Fruit fly (Drosophila melanogaster) whole organism, embryonic: ENCODE measurements around the gene dib.

Source experiments
- ATbp ChIP-seq: fragments of 200-800 bp; sonication (Bioruptor generic); optimal IDR thresholded peaks from 2 replicates; lab custom pipeline; 2017; ENCODE audit warnings: missing biosample characterization, mild to moderate bottlenecking, missing genetic modification characterization, missing genetic modification reagents
- Atf-2 ChIP-seq: fragments of 200-800 bp; sonication (Bioruptor generic); optimal IDR thresholded peaks from 2 replicates; lab custom pipeline; 2016; ENCODE audit warnings: missing biosample characterization, missing genetic modification characterization
- Bteb2 ChIP-seq: fragments of 200-800 bp; sonication (Bioruptor generic); optimal IDR thresholded peaks from 2 replicates; lab custom pipeline; 2016; ENCODE audit warnings: missing biosample characterization, missing genetic modification characterization
- CG10431 ChIP-seq: fragments of 200-800 bp; sonication (Bioruptor generic); optimal IDR thresholded peaks from 3 replicates; lab custom pipeline; 2018; ENCODE audit warnings: missing biosample characterization, mild to moderate bottlenecking, missing genetic modification characterization
- CG10543 ChIP-seq: fragments of 200-800 bp; sonication (Bioruptor generic); optimal IDR thresholded peaks from 3 replicates; lab custom pipeline; 2017; ENCODE audit warnings: missing biosample characterization, mild to moderate bottlenecking, missing genetic modification characterization, moderate library complexity
- CG13424 ChIP-seq: fragments of 200-800 bp; sonication (Bioruptor generic); optimal IDR thresholded peaks from 2 replicates; lab custom pipeline; 2019; ENCODE audit warnings: missing biosample characterization, mild to moderate bottlenecking, missing genetic modification characterization, moderate library complexity
- CG18476 ChIP-seq: fragments of 200-800 bp; sonication (Bioruptor generic); optimal IDR thresholded peaks from 2 replicates; lab custom pipeline; 2016; ENCODE audit warnings: missing biosample characterization, mild to moderate bottlenecking, missing genetic modification characterization
- CG18619 ChIP-seq: fragments of 200-800 bp; sonication (Bioruptor generic); optimal IDR thresholded peaks from 3 replicates; lab custom pipeline; 2017; ENCODE audit warnings: missing biosample characterization, mild to moderate bottlenecking, missing genetic modification characterization
- CG2199 ChIP-seq: fragments of 200-800 bp; sonication (Bioruptor generic); IDR thresholded peaks from 3 replicates; pipeline ENCODE4 v1.3.6; 2022; ENCODE audit warnings: missing biosample characterization, missing genetic modification characterization
- CG4282 ChIP-seq: fragments of 200-800 bp; sonication (Bioruptor generic); optimal IDR thresholded peaks from 2 replicates; lab custom pipeline; 2016; ENCODE audit warnings: missing biosample characterization, missing genetic modification characterization
- CG4707 ChIP-seq: fragments of 200-800 bp; sonication (Bioruptor generic); optimal IDR thresholded peaks from 2 replicates; lab custom pipeline; 2018; ENCODE audit warnings: missing biosample characterization, mild to moderate bottlenecking, missing genetic modification characterization, moderate library complexity
- CG5180 ChIP-seq: fragments of 200-800 bp; sonication (Bioruptor generic); optimal IDR thresholded peaks from 3 replicates; lab custom pipeline; 2017; ENCODE audit warnings: missing biosample characterization, missing genetic modification characterization, mild to moderate bottlenecking, moderate library complexity, missing genetic modification reagents
- CG5953 ChIP-seq: fragments of 200-800 bp; sonication (Bioruptor generic); IDR thresholded peaks from 2 replicates; pipeline ENCODE4 v1.3.6; 2022; ENCODE audit warnings: missing biosample characterization, missing genetic modification characterization
- CG6765 ChIP-seq: fragments of 200-800 bp; sonication (Bioruptor generic); optimal IDR thresholded peaks from 3 replicates; lab custom pipeline; 2017; ENCODE audit warnings: missing biosample characterization, mild to moderate bottlenecking, missing genetic modification characterization
- CG7928 ChIP-seq: fragments of 200-800 bp; sonication (Bioruptor generic); optimal IDR thresholded peaks from 2 replicates; lab custom pipeline; 2017; ENCODE audit warnings: missing biosample characterization, mild to moderate bottlenecking, missing genetic modification characterization
- CG8290 ChIP-seq, 3 experiments: fragments of 200-800 bp; sonication (Bioruptor generic); optimal IDR thresholded peaks; 2 replicates each; lab custom pipeline; 2016 to 2019; ENCODE audit warnings: missing biosample characterization in 3 of 3, missing genetic modification characterization in 3 of 3, mild to moderate bottlenecking in 2 of 3, moderate library complexity in 1 of 3
- CG9817 ChIP-seq: fragments of 200-800 bp; sonication (Bioruptor generic); optimal IDR thresholded peaks from 2 replicates; lab custom pipeline; 2018; ENCODE audit warnings: missing biosample characterization, mild to moderate bottlenecking, missing genetic modification characterization, moderate library complexity
- CG9932 ChIP-seq: fragments of 200-800 bp; sonication (Bioruptor generic); IDR thresholded peaks from 2 replicates; pipeline ENCODE4 v1.3.6; 2022; ENCODE audit warnings: missing biosample characterization, missing genetic modification characterization
- Dip2 ChIP-seq: fragments of 200-800 bp; sonication (Bioruptor generic); IDR thresholded peaks from 2 replicates; pipeline ENCODE4 v1.3.6; 2022; ENCODE audit warnings: missing biosample characterization, missing genetic modification characterization
- Doc2 ChIP-seq: fragments of 200-800 bp; sonication (Bioruptor generic); IDR thresholded peaks from 2 replicates; pipeline ENCODE4 v1.3.6; 2022; ENCODE audit warnings: missing biosample characterization, missing genetic modification characterization
- H15 ChIP-seq: fragments of 200-800 bp; sonication (Bioruptor generic); IDR thresholded peaks from 3 replicates; pipeline ENCODE4 v1.3.6; 2022; ENCODE audit warnings: missing biosample characterization, missing genetic modification characterization
- H2.0 ChIP-seq: fragments of 200-800 bp; sonication (Bioruptor generic); IDR thresholded peaks from 2 replicates; pipeline ENCODE4 v1.3.6; 2022; ENCODE audit warnings: missing biosample characterization, missing genetic modification characterization
- Pdp1 ChIP-seq, 2 experiments: fragments of 200-800 bp; sonication (Bioruptor generic); optimal IDR thresholded peaks; 3 replicates each; lab custom pipeline; 2016; ENCODE audit warnings: missing biosample characterization in 2 of 2, missing genetic modification characterization in 2 of 2, mild to moderate bottlenecking in 1 of 2, moderate library complexity in 1 of 2
- Ptx1 ChIP-seq: fragments of 200-800 bp; sonication (Bioruptor generic); IDR thresholded peaks from 2 replicates; pipeline ENCODE4 v1.3.6; 2022; ENCODE audit warnings: missing biosample characterization, missing genetic modification characterization
- Sox102F ChIP-seq: fragments of 200-800 bp; sonication (Bioruptor generic); optimal IDR thresholded peaks from 2 replicates; lab custom pipeline; 2018; ENCODE audit warnings: missing biosample characterization, mild to moderate bottlenecking, missing genetic modification characterization, moderate library complexity
- Spps ChIP-seq: fragments of 200-800 bp; sonication (Bioruptor generic); optimal IDR thresholded peaks from 2 replicates; lab custom pipeline; 2018; ENCODE audit warnings: missing biosample characterization, mild to moderate bottlenecking, missing genetic modification characterization
- Tbp ChIP-seq: fragments of >200 bp; optimal IDR thresholded peaks from 2 replicates; lab custom pipeline; 2018; ENCODE audit warnings: missing biosample characterization, missing genetic modification characterization
- Xrp1 ChIP-seq: fragments of 200-800 bp; sonication (Bioruptor generic); IDR thresholded peaks from 2 replicates; pipeline ENCODE4 v1.3.6; 2022; ENCODE audit warnings: missing biosample characterization, missing genetic modification characterization
- YL-1 ChIP-seq: fragments of 200-800 bp; sonication (Bioruptor generic); optimal IDR thresholded peaks from 3 replicates; lab custom pipeline; 2017; ENCODE audit warnings: missing biosample characterization, mild to moderate bottlenecking, missing genetic modification characterization
- aop ChIP-seq: fragments of 200-800 bp; sonication (Bioruptor generic); IDR thresholded peaks from 2 replicates; pipeline ENCODE4 v1.3.6; 2022; ENCODE audit warnings: missing biosample characterization, missing genetic modification characterization
- bowl ChIP-seq: fragments of 200-800 bp; sonication (Bioruptor generic); IDR thresholded peaks from 2 replicates; pipeline ENCODE4 v1.3.6; 2022; ENCODE audit warnings: missing biosample characterization, missing genetic modification characterization
- cato ChIP-seq: fragments of 200-800 bp; sonication (Bioruptor generic); optimal IDR thresholded peaks from 2 replicates; lab custom pipeline; 2016; ENCODE audit warnings: missing biosample characterization, missing genetic modification characterization, borderline replicate concordance
- crol ChIP-seq: fragments of 200-800 bp; sonication (Bioruptor generic); IDR thresholded peaks from 2 replicates; pipeline ENCODE4 v1.3.6; 2022; ENCODE audit warnings: missing biosample characterization, missing genetic modification characterization
- crp ChIP-seq, 2 experiments: fragments of 200-800 bp; sonication (Bioruptor generic); optimal IDR thresholded peaks; 2 replicates in 1 of 2; 3 replicates in 1 of 2; lab custom pipeline; 2017; ENCODE audit warnings: missing biosample characterization in 2 of 2, missing genetic modification characterization in 2 of 2, mild to moderate bottlenecking in 1 of 2, moderate library complexity in 1 of 2
- grau ChIP-seq: fragments of 200-800 bp; optimal IDR thresholded peaks from 3 replicates; lab custom pipeline; 2019; ENCODE audit warnings: missing biosample characterization, mild to moderate bottlenecking, missing genetic modification characterization, moderate library complexity
- ham ChIP-seq: fragments of 200-800 bp; sonication (Bioruptor generic); IDR thresholded peaks from 2 replicates; pipeline ENCODE4 v1.3.6; 2022; ENCODE audit warnings: missing biosample characterization, missing genetic modification characterization
- ind ChIP-seq: fragments of 200-800 bp; sonication (Bioruptor generic); optimal IDR thresholded peaks from 3 replicates; lab custom pipeline; 2016; ENCODE audit warnings: missing biosample characterization, missing genetic modification characterization
- kah ChIP-seq: fragments of 200-800 bp; sonication (Bioruptor generic); optimal IDR thresholded peaks from 2 replicates; lab custom pipeline; 2018; ENCODE audit warnings: missing biosample characterization, mild to moderate bottlenecking, missing genetic modification characterization
- luna ChIP-seq: fragments of 200-800 bp; sonication (Bioruptor generic); optimal IDR thresholded peaks from 2 replicates; lab custom pipeline; 2016; ENCODE audit warnings: missing biosample characterization, missing genetic modification characterization
- maf-S ChIP-seq: fragments of 200-800 bp; sonication (Bioruptor generic); optimal IDR thresholded peaks from 2 replicates; lab custom pipeline; 2016; ENCODE audit warnings: missing biosample characterization, missing genetic modification characterization
- mirr ChIP-seq: fragments of 200-800 bp; sonication (Bioruptor generic); optimal IDR thresholded peaks from 3 replicates; lab custom pipeline; 2018; ENCODE audit warnings: missing biosample characterization, mild to moderate bottlenecking, missing genetic modification characterization
- nmo ChIP-seq: fragments of 200-800 bp; sonication (Bioruptor generic); optimal IDR thresholded peaks from 2 replicates; lab custom pipeline; 2018; ENCODE audit warnings: missing biosample characterization, mild to moderate bottlenecking, missing genetic modification characterization, moderate library complexity
- peb ChIP-seq: fragments of 200-800 bp; sonication (Bioruptor generic); IDR thresholded peaks from 2 replicates; pipeline ENCODE4 v1.3.6; 2022; ENCODE audit warnings: missing biosample characterization, missing genetic modification characterization
- pros ChIP-seq: fragments of 200-800 bp; sonication (Bioruptor generic); optimal IDR thresholded peaks from 3 replicates; lab custom pipeline; 2019; ENCODE audit warnings: missing biosample characterization, mild to moderate bottlenecking, missing genetic modification characterization, moderate library complexity
- psq ChIP-seq: fragments of 200-800 bp; sonication (Bioruptor generic); optimal IDR thresholded peaks from 2 replicates; lab custom pipeline; 2017; ENCODE audit warnings: missing biosample characterization, missing genetic modification characterization
- repo ChIP-seq: fragments of 200-800 bp; sonication (Bioruptor generic); optimal IDR thresholded peaks from 2 replicates; lab custom pipeline; 2016; ENCODE audit warnings: missing biosample characterization, missing genetic modification characterization
- ro ChIP-seq: fragments of 200-800 bp; sonication (Bioruptor generic); IDR thresholded peaks from 2 replicates; pipeline ENCODE4 v1.3.6; 2022; ENCODE audit warnings: missing biosample characterization, missing genetic modification characterization
- scrt ChIP-seq: fragments of 200-800 bp; sonication (Bioruptor generic); optimal IDR thresholded peaks from 2 replicates; lab custom pipeline; 2018; ENCODE audit warnings: missing biosample characterization, mild to moderate bottlenecking, missing genetic modification characterization, moderate library complexity
- tap ChIP-seq: fragments of 200-800 bp; optimal IDR thresholded peaks from 3 replicates; lab custom pipeline; 2019; ENCODE audit warnings: missing biosample characterization, mild to moderate bottlenecking, missing genetic modification characterization, moderate library complexity
- tin ChIP-seq: fragments of 200-800 bp; sonication (Bioruptor generic); optimal IDR thresholded peaks from 3 replicates; lab custom pipeline; 2016; ENCODE audit warnings: missing biosample characterization, missing genetic modification characterization
- vvl ChIP-seq: fragments of 200-800 bp; sonication (Bioruptor generic); IDR thresholded peaks from 2 replicates; pipeline ENCODE4 v1.3.6; 2022; ENCODE audit warnings: missing biosample characterization, missing genetic modification characterization

The dib gene

DNA sequence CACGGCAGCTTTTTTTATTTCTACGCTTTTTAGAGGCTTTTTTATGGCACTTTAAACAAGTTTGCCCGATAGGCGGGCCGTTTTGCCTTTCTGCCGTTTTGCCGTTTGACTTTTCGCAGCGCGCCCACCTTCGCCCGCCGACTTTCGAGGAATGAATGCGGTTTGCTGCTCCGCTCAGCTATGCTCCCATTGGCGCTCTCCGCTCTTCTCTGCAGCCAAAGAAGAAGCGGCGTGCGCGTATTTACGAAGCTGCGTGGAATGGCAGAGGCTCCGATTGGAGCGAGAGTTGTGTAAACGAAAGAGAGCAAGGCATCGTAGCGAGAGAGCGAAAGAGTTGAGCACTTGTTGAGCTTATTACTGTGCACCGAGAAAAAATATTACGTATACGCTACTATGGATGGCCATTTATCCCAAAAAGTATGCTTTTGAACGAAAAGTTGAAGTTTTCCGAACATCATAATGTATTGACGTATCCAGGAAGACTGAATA, 9.5 kb downstream of the dib start, which contains the start of gene wit (continued):
- no peak for TF ChIP-seq CG18619 (GFP tag; lab: Kevin White, UChicago)
- TF ChIP-seq CG7928 (GFP tag; lab: Kevin White, UChicago), result no peak
- peak; percentile 4 for TF ChIP-seq CG10543 (GFP tag; lab: Kevin White, UChicago)
- TF ChIP-seq Spps (tag; lab: Kevin White, UChicago), result no peak
- no peak for TF ChIP-seq luna (GFP tag; lab: Kevin White, UChicago)
- TF ChIP-seq CG4282 (GFP tag; lab: Kevin White, UChicago), result no peak
- TF ChIP-seq ro (GFP tag; lab: Robert Waterston, UW), result no peak
- TF ChIP-seq CG18476, result no peak
- TF ChIP-seq crol, result no peak
- no peak for TF ChIP-seq CG5953 (GFP tag; lab: Robert Waterston, UW)
- TF ChIP-seq Bteb2 (GFP tag; lab: Kevin White, UChicago), result no peak
- TF ChIP-seq tin, result no peak
- no peak for TF ChIP-seq peb
- TF ChIP-seq CG8290 (GFP tag; optimal IDR thresholded peaks at IDR 0.05; lab: Kevin White, UChicago), result no peak
- peak in 1 of 2 experiments; percentile 73 for TF ChIP-seq CG8290 (tag; optimal IDR thresholded peaks at IDR 0.05; lab: Kevin White, UChicago)
- TF ChIP-seq ATbp, result peak; percentile 19
- TF ChIP-seq CG9932, result peak; percentile 32
- no peak for TF ChIP-seq crp (GFP tag; optimal IDR thresholded peaks at IDR 0.05; lab: Kevin White, UChicago)
- TF ChIP-seq Tbp (GFP tag; lab: Kevin White, UChicago), result no peak
- peak; percentile 22 for TF ChIP-seq CG4707
- peak; percentile 59 for TF ChIP-seq CG6765 (GFP tag; lab: Kevin White, UChicago)
- no peak for TF ChIP-seq repo
- TF ChIP-seq ham (GFP tag; lab: Robert Waterston, UW), result no peak
- TF ChIP-seq Pdp1 (GFP tag; optimal IDR thresholded peaks at IDR 0.05; lab: Kevin White, UChicago), result peak in 1 of 2 experiments; percentile 73
- no peak for TF ChIP-seq maf-S (GFP tag; lab: Kevin White, UChicago)
- peak; percentile 67 for TF ChIP-seq kah (GFP tag; lab: Kevin White, UChicago)
- no peak for TF ChIP-seq CG13424 (tag; lab: Kevin White, UChicago)
- TF ChIP-seq aop (GFP tag; lab: Robert Waterston, UW), result no peak
- TF ChIP-seq pros (GFP tag; lab: Kevin White, UChicago), result no peak
- peak; percentile 92 for TF ChIP-seq psq (GFP tag; lab: Kevin White, UChicago)
- no peak for TF ChIP-seq Dip2 (GFP tag; lab: Robert Waterston, UW)
- no peak for TF ChIP-seq CG9817 (tag; lab: Kevin White, UChicago)
- TF ChIP-seq grau, result no peak
- TF ChIP-seq Atf-2 (GFP tag; lab: Kevin White, UChicago), result no peak
- TF ChIP-seq tap (tag; lab: Kevin White, UChicago), result no peak
- no peak for TF ChIP-seq nmo (GFP tag; lab: Kevin White, UChicago)
- no peak for TF ChIP-seq H15 (GFP tag; lab: Robert Waterston, UW)
- TF ChIP-seq bowl (GFP tag; lab: Robert Waterston, UW), result no peak
- no peak for TF ChIP-seq CG5180 (GFP tag; lab: Kevin White, UChicago)
- TF ChIP-seq Doc2, result no peak
- peak; percentile 9 for TF ChIP-seq YL-1 (GFP tag; lab: Kevin White, UChicago)
- TF ChIP-seq vvl, result no peak; the same call in 1 of the 2 replicates
- TF ChIP-seq scrt (GFP tag; lab: Kevin White, UChicago), result peak; percentile 98
- TF ChIP-seq H2.0 (GFP tag; lab: Robert Waterston, UW), result no peak; the same call in 1 of the 2 replicates
- no peak for TF ChIP-seq Xrp1 (GFP tag; lab: Robert Waterston, UW)
- no peak for TF ChIP-seq ind (GFP tag; lab: Kevin White, UChicago)
- TF ChIP-seq mirr, result peak; percentile 27
- TF ChIP-seq CG10431 (GFP tag; lab: Kevin White, UChicago), result no peak
- peak; percentile 12 for TF ChIP-seq Sox102F
- TF ChIP-seq cato (GFP tag; lab: Kevin White, UChicago), result no peak
- no peak for TF ChIP-seq Ptx1 (GFP tag; lab: Robert Waterston, UW)
- TF ChIP-seq CG2199, result no peak
